Worm (Caenorhabditis elegans) whole organism, late embryonic: ENCODE measurements around the gene R102.8.
"Not testable (repeated sequence)": the region's sequence is repeated elsewhere in the genome, so short reads cannot be mapped to it uniquely, and the experiment has no call there.

Experiments
- K09A11.1 ChIP-seq: sonication (generic microtip); optimal IDR thresholded peaks from 2 replicates; lab custom pipeline; 2017; ENCODE audit warnings: antibody characterized with exemption, mild to moderate bottlenecking, missing genetic modification characterization, missing compliant biosample characterization; ENCODE audit not compliant: insufficient read depth
- T23F11.4 ChIP-seq: fragments of 200-800 bp; sonication (Bioruptor generic); optimal IDR thresholded peaks from 2 replicates; lab custom pipeline; 2018; ENCODE audit warnings: mild to moderate bottlenecking, missing genetic modification characterization, missing compliant biosample characterization
- ahr-1 ChIP-seq: sonication (generic microtip); optimal IDR thresholded peaks from 2 replicates; lab custom pipeline; 2016; ENCODE audit warnings: missing genetic modification characterization, missing compliant biosample characterization
- ceh-22 ChIP-seq: sonication (generic microtip); optimal IDR thresholded peaks from 2 replicates; lab custom pipeline; 2017; ENCODE audit warnings: missing biosample characterization, missing genetic modification characterization
- ceh-24 ChIP-seq: sonication (generic microtip); optimal IDR thresholded peaks from 2 replicates; lab custom pipeline; 2016; ENCODE audit warnings: mild to moderate bottlenecking, missing genetic modification characterization, missing compliant biosample characterization
- ceh-30 ChIP-seq: fragments of 150-350 bp; optimal IDR thresholded peaks from 2 replicates; lab custom pipeline; 2014; ENCODE audit warnings: missing biosample characterization, missing genetic modification characterization
- ceh-31 ChIP-seq: sonication (generic microtip); optimal IDR thresholded peaks from 2 replicates; lab custom pipeline; 2016; ENCODE audit warnings: missing genetic modification characterization, missing compliant biosample characterization
- ceh-34 ChIP-seq: sonication (generic microtip); optimal IDR thresholded peaks from 2 replicates; lab custom pipeline; 2016; ENCODE audit warnings: mild to moderate bottlenecking, missing genetic modification characterization, missing compliant biosample characterization
- ceh-48 ChIP-seq: sonication (generic microtip); optimal IDR thresholded peaks from 2 replicates; lab custom pipeline; 2016; ENCODE audit warnings: missing genetic modification characterization, inconsistent platforms, missing compliant biosample characterization
- ceh-9 ChIP-seq: sonication (generic microtip); optimal IDR thresholded peaks from 2 replicates; lab custom pipeline; 2016; ENCODE audit warnings: mild to moderate bottlenecking, missing genetic modification characterization, inconsistent platforms, missing compliant biosample characterization
- che-1 ChIP-seq: sonication (generic microtip); optimal IDR thresholded peaks from 2 replicates; lab custom pipeline; 2016; ENCODE audit warnings: mild to moderate bottlenecking, missing genetic modification characterization, missing compliant biosample characterization
- elt-2 ChIP-seq: sonication (generic microtip); optimal IDR thresholded peaks from 2 replicates; lab custom pipeline; 2016; ENCODE audit warnings: missing genetic modification reagents, missing genetic modification characterization, missing compliant biosample characterization
- elt-4 ChIP-seq: sonication (generic microtip); optimal IDR thresholded peaks from 2 replicates; lab custom pipeline; 2016; ENCODE audit warnings: missing genetic modification characterization, missing compliant biosample characterization
- ets-4 ChIP-seq: sonication (generic microtip); optimal IDR thresholded peaks from 2 replicates; lab custom pipeline; 2016; ENCODE audit warnings: missing genetic modification characterization, missing compliant biosample characterization
- eyg-1 ChIP-seq: sonication (generic microtip); optimal IDR thresholded peaks from 2 replicates; lab custom pipeline; 2016; ENCODE audit warnings: missing genotype, missing genetic modification characterization, missing compliant biosample characterization
- fax-1 ChIP-seq: sonication (generic microtip); optimal IDR thresholded peaks from 2 replicates; lab custom pipeline; 2016; ENCODE audit warnings: missing genotype, missing genetic modification characterization, missing compliant biosample characterization
- hlh-30 ChIP-seq: sonication (generic microtip); optimal IDR thresholded peaks from 2 replicates; lab custom pipeline; 2017; ENCODE audit warnings: antibody characterized with exemption, missing genetic modification characterization, missing compliant biosample characterization; ENCODE audit not compliant: insufficient read depth
- hlh-6 ChIP-seq: sonication (generic microtip); optimal IDR thresholded peaks from 2 replicates; lab custom pipeline; 2016; ENCODE audit warnings: missing genotype, missing genetic modification characterization, missing compliant biosample characterization
- lin-11 ChIP-seq: fragments of 200-800 bp; sonication (Bioruptor generic); optimal IDR thresholded peaks from 2 replicates; lab custom pipeline; 2018; ENCODE audit warnings: mild to moderate bottlenecking, missing genetic modification characterization, missing compliant biosample characterization
- madf-2 ChIP-seq: sonication (generic microtip); optimal IDR thresholded peaks from 2 replicates; lab custom pipeline; 2017; ENCODE audit warnings: missing genetic modification characterization, missing compliant biosample characterization
- nfya-1 ChIP-seq: sonication (generic microtip); optimal IDR thresholded peaks from 2 replicates; lab custom pipeline; 2017; ENCODE audit warnings: missing genetic modification characterization, mild to moderate bottlenecking, missing compliant biosample characterization, antibody characterized with exemption, moderate library complexity
- nhr-11 ChIP-seq: fragments of 150-350 bp; optimal IDR thresholded peaks from 2 replicates; lab custom pipeline; 2014; ENCODE audit warnings: missing biosample characterization, missing genetic modification characterization
- nhr-232 ChIP-seq: sonication (generic microtip); optimal IDR thresholded peaks from 2 replicates; lab custom pipeline; 2016; ENCODE audit warnings: missing genetic modification characterization, missing compliant biosample characterization
- npax-4 ChIP-seq: sonication (generic microtip); optimal IDR thresholded peaks from 2 replicates; lab custom pipeline; 2016; ENCODE audit warnings: missing genetic modification characterization, missing compliant biosample characterization
- pha-4 ChIP-seq: fragments of 150-350 bp; optimal IDR thresholded peaks from 2 replicates; lab custom pipeline; 2018; ENCODE audit warnings: missing biosample characterization, missing genetic modification reagents, missing genetic modification characterization
- pqm-1 ChIP-seq: sonication (generic microtip); optimal IDR thresholded peaks from 2 replicates; lab custom pipeline; 2016; ENCODE audit warnings: missing genetic modification characterization, missing compliant biosample characterization
- rnt-1 ChIP-seq: sonication (generic microtip); optimal IDR thresholded peaks from 2 replicates; lab custom pipeline; 2016; ENCODE audit warnings: missing genetic modification characterization, missing compliant biosample characterization
- sox-4 ChIP-seq: sonication (generic microtip); optimal IDR thresholded peaks from 2 replicates; lab custom pipeline; 2017; ENCODE audit warnings: mild to moderate bottlenecking, missing genetic modification characterization, inconsistent platforms, missing compliant biosample characterization
- tbx-7 ChIP-seq: sonication (generic microtip); optimal IDR thresholded peaks from 2 replicates; lab custom pipeline; 2016; ENCODE audit warnings: missing genotype, missing genetic modification characterization, missing compliant biosample characterization
- unc-42 ChIP-seq: sonication (generic microtip); optimal IDR thresholded peaks from 2 replicates; lab custom pipeline; 2016; ENCODE audit warnings: missing genotype, missing genetic modification characterization, missing compliant biosample characterization
- unc-55 ChIP-seq: sonication (generic microtip); optimal IDR thresholded peaks from 2 replicates; lab custom pipeline; 2017; ENCODE audit warnings: missing biosample characterization, missing genetic modification reagents, missing genetic modification characterization
- unc-86 ChIP-seq: sonication (generic microtip); optimal IDR thresholded peaks from 2 replicates; lab custom pipeline; 2016; ENCODE audit warnings: missing genetic modification characterization, missing compliant biosample characterization
- zip-5 ChIP-seq: sonication (generic microtip); optimal IDR thresholded peaks from 2 replicates; lab custom pipeline; 2016; ENCODE audit warnings: missing genetic modification characterization, missing compliant biosample characterization

The R102.8 gene

DNA sequence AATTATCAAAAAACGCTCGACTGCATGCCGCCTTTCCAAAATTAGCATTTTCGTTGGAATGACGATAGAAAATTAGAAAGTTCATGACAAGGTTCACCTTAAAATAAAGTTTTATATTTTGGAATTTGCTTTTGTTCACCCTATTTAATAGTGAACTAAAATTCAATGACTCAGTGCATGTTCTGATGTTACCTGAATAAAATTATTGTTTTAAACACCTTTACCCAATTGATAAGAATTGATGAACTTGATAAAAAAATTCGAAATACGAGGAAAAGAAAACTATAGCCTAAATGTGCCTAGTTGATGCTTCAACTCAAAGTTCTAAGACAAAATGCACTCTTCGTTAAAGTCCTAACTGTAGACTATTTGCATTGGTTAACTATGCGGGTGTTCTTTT is 29.0 kb downstream of the R102.8 start:
- no peak for TF ChIP-seq fax-1 (tag; lab: Kevin White, UChicago)
- no peak for TF ChIP-seq nhr-11 (tag; lab: Kevin White, UChicago)
- TF ChIP-seq T23F11.4 = no peak
- TF ChIP-seq tbx-7 (tag; lab: Kevin White, UChicago) = no peak
- TF ChIP-seq nhr-232 (tag; lab: Kevin White, UChicago) = no peak
- no peak for TF ChIP-seq elt-4 (tag; lab: Kevin White, UChicago)
- TF ChIP-seq unc-55 (GFP tag; lab: Kevin White, UChicago) = no peak
- no peak for TF ChIP-seq ets-4 (tag; lab: Kevin White, UChicago)
- TF ChIP-seq lin-11 (tag; lab: Kevin White, UChicago) = no peak
- TF ChIP-seq ceh-31 = no peak
- TF ChIP-seq unc-42 = no peak
- TF ChIP-seq ceh-34 = no peak
- TF ChIP-seq nfya-1 (tag; lab: Kevin White, UChicago) = no peak
- no peak for TF ChIP-seq eyg-1 (tag; lab: Kevin White, UChicago)
- no peak for TF ChIP-seq K09A11.1 (tag; lab: Kevin White, UChicago)
- TF ChIP-seq ceh-24 (tag; lab: Kevin White, UChicago) = no peak
- no peak for TF ChIP-seq che-1 (tag; lab: Kevin White, UChicago)
- TF ChIP-seq ahr-1 (tag; lab: Kevin White, UChicago) = no peak

DNA sequence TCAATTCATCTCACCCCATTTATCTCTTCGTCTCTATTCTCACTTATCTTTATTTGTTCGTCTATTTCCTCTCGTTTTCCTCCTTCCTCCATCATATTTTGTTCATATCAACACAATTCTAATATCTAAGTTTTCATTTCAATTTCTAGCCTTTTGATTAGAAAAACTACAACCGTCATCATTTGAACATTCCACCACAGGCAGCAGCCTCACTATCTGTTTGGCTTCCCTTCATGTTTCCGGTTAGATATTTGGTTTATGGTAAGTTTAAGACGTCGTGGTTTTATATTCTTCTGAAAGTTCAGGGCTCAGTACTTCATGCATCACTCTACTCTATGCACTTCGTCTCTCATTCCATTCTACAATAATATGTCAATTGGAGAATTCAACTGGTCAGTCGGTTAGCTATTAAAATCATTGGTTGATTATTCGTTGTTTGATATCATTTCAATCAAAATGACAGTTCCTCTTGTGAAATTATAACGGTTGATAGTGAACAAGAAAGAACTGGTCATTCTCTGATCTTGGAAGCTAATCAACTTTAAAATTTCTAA is 33.2 kb downstream of the R102.8 start, which contains the start of gene K08C7.1:
K08C7.1 (plus strand) TSS at position 43 of the 554 bp plus-strand sequence.
- no peak for TF ChIP-seq pha-4 (tag; lab: Kevin White, UChicago)
- TF ChIP-seq nfya-1 (tag; lab: Kevin White, UChicago) = no peak
- TF ChIP-seq lin-11 (tag; lab: Kevin White, UChicago) = no peak
- TF ChIP-seq ceh-30 = no peak
- no peak for TF ChIP-seq hlh-6 (tag; lab: Kevin White, UChicago)
- no peak for TF ChIP-seq ceh-22 (tag; lab: Kevin White, UChicago)
- no peak for TF ChIP-seq madf-2 (tag; lab: Kevin White, UChicago)
- no peak for TF ChIP-seq unc-86
- TF ChIP-seq elt-2 (tag; lab: Kevin White, UChicago) = no peak
- no peak for TF ChIP-seq ceh-48 (tag; lab: Kevin White, UChicago)
- no peak for TF ChIP-seq elt-4 (tag; lab: Kevin White, UChicago)
- no peak for TF ChIP-seq che-1 (tag; lab: Kevin White, UChicago)
- no peak for TF ChIP-seq zip-5 (tag; lab: Kevin White, UChicago)
- TF ChIP-seq ceh-9 = no peak
- TF ChIP-seq rnt-1 (tag; lab: Kevin White, UChicago) = no peak
- TF ChIP-seq sox-4 (tag; lab: Kevin White, UChicago) = no peak
- TF ChIP-seq hlh-30 (tag; lab: Kevin White, UChicago) = no peak

DNA sequence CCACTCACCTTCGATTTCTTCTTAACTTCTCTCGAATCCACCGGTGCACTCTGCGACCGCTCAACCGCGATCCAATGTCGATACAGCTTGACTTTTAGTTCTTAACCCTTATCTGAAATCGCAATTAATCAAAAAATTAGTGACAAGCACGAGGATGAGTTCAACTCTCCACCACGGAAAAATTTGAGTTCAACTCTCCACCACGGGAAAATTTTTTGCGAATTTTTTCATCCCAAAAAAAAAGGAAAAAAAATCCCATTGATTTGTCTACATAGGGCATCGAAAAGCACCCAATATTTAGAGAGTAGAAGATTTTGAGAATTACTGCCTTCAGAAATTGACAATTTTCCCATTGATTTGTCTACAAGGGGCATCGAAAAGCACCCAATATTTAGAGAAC is 36.0 kb downstream of the R102.8 start, which contains the start of gene glb-19:
glb-19 (minus strand) TSS at position 101 of the 400 bp plus-strand sequence.
- TF ChIP-seq npax-4 (tag; lab: Kevin White, UChicago); pqm-1; elt-2 (tag; lab: Kevin White, UChicago): not testable (repeated sequence)
- TF ChIP-seq, all 69 proteins: peak for 0; not testable (repeated sequence) for 69
